Worm (Caenorhabditis elegans): ENCODE data around the gene C24H10.4.

The C24H10.4 gene

ce11 chrX:5087366-5087891, 28.4 kb upstream of the C24H10.4 start, which contains the start of gene pnk-4:
pnk-4 (plus strand) TSS chrX:5087841.
- no peak for TF ChIP-seq sox-2 (GFP tag; IDR thresholded peaks at IDR 0.05)
- no peak for TF ChIP-seq hlh-8 (tag; optimal IDR thresholded peaks at IDR 0.05)
- TF ChIP-seq unc-3 (GFP tag; conservative IDR thresholded peaks at IDR 0.05), result no peak
- TF ChIP-seq unc-3 (tag; optimal IDR thresholded peaks at IDR 0.05), result no peak
- TF ChIP-seq fkh-10 (GFP tag; optimal IDR thresholded peaks at IDR 0.05), result no peak
- TF ChIP-seq ceh-19 (GFP tag; optimal IDR thresholded peaks at IDR 0.05), result no peak
- TF ChIP-seq pha-2 (tag; optimal IDR thresholded peaks at IDR 0.05), result no peak
- TF ChIP-seq hlh-30 (tag; optimal IDR thresholded peaks at IDR 0.05; ENCODE audit: insufficient read depth), result no peak
- no peak for TF ChIP-seq unc-42 (tag; optimal IDR thresholded peaks at IDR 0.05)
- no peak for TF ChIP-seq ttx-3 (tag; optimal IDR thresholded peaks at IDR 0.05)
- no peak for TF ChIP-seq hlh-13 (GFP tag; optimal IDR thresholded peaks at IDR 0.05)
- TF ChIP-seq C38D4.7 (GFP tag; optimal IDR thresholded peaks at IDR 0.05), result no peak
- no peak for TF ChIP-seq sdc-2 (tag; optimal IDR thresholded peaks at IDR 0.05)
- TF ChIP-seq T23F11.4 (GFP tag; optimal IDR thresholded peaks at IDR 0.05), result no peak
- no peak for TF ChIP-seq ets-4 (tag; optimal IDR thresholded peaks at IDR 0.05)
- TF ChIP-seq ceh-14 (tag; optimal IDR thresholded peaks at IDR 0.05), result no peak

ce11 chrX:5086212-5086611, 27.1 kb upstream of the C24H10.4 start:
- no peak for TF ChIP-seq sox-2 (GFP tag; IDR thresholded peaks at IDR 0.05)

- TF ChIP-seq ceh-31 (tag; optimal IDR thresholded peaks at IDR 0.05) (peak; percentile 91), npax-4 (tag; optimal IDR thresholded peaks at IDR 0.05) (peak; percentile 88), ceh-2 (tag; optimal IDR thresholded peaks at IDR 0.05) (peak; percentile 89), ceh-14 (tag; optimal IDR thresholded peaks at IDR 0.05) (peak; percentile 97), sdc-2 (tag; optimal IDR thresholded peaks at IDR 0.05) (peak; percentile 91), dve-1 (tag; optimal IDR thresholded peaks at IDR 0.05) (peak; percentile 94), syd-9 (tag; optimal IDR thresholded peaks at IDR 0.05) (peak; percentile 93), pha-2 (tag; optimal IDR thresholded peaks at IDR 0.05) (peak; percentile 95), eyg-1 (tag; optimal IDR thresholded peaks at IDR 0.05) (peak; percentile 88), K09A11.1 (tag; optimal IDR thresholded peaks at IDR 0.05; ENCODE audit: insufficient read depth) (peak; percentile 89), unc-86 (tag; optimal IDR thresholded peaks at IDR 0.05) (peak; percentile 94), nfya-1 (tag; optimal IDR thresholded peaks at IDR 0.05) (peak; percentile 85), pha-4 (tag; optimal IDR thresholded peaks at IDR 0.05) (no peak), pax-1 (tag; optimal IDR thresholded peaks at IDR 0.05) (peak; percentile 5), gmeb-2 (tag; optimal IDR thresholded peaks at IDR 0.05) (peak; percentile 97), dmd-4 (tag; optimal IDR thresholded peaks at IDR 0.05; ENCODE audit: borderline replicate concordance) (peak; percentile 94), sox-2 (GFP tag; IDR thresholded peaks at IDR 0.05) (peak; percentile 93), hlh-30 (tag; optimal IDR thresholded peaks at IDR 0.05; ENCODE audit: insufficient read depth) (peak; percentile 68), K02D7.2 (tag; optimal IDR thresholded peaks at IDR 0.05) (peak; percentile 95), ref-2 (tag; optimal IDR thresholded peaks at IDR 0.05) (peak; percentile 94), unc-42 (tag; optimal IDR thresholded peaks at IDR 0.05) (peak; percentile 92), ceh-6 (GFP tag; optimal IDR thresholded peaks at IDR 0.05) (peak; percentile 92), fax-1 (tag; optimal IDR thresholded peaks at IDR 0.05) (peak; percentile 92), ceh-22 (tag; optimal IDR thresholded peaks at IDR 0.05) (no peak), unc-55 (GFP tag; optimal IDR thresholded peaks at IDR 0.05) (peak; percentile 23), pag-3 (tag; optimal IDR thresholded peaks at IDR 0.05; ENCODE audit: borderline replicate concordance) (peak; percentile 90), elt-4 (tag; optimal IDR thresholded peaks at IDR 0.05) (peak; percentile 74), sox-4 (tag; optimal IDR thresholded peaks at IDR 0.05) (peak; percentile 96), tbx-2 (tag; optimal IDR thresholded peaks at IDR 0.05) (peak; percentile 96), ceh-48 (tag; optimal IDR thresholded peaks at IDR 0.05) (peak; percentile 89), T23F11.4 (GFP tag; optimal IDR thresholded peaks at IDR 0.05) (peak; percentile 97), pqm-1 (tag; optimal IDR thresholded peaks at IDR 0.05) (peak; percentile 76), C08G9.2 (tag; optimal IDR thresholded peaks at IDR 0.05) (peak; percentile 88), ceh-30 (tag; optimal IDR thresholded peaks at IDR 0.05) (peak; percentile 94), ztf-16 (tag; optimal IDR thresholded peaks at IDR 0.05) (peak; percentile 89), unc-3 (GFP tag; conservative IDR thresholded peaks at IDR 0.05) (peak; percentile 94), unc-3 (tag; optimal IDR thresholded peaks at IDR 0.05) (peak; percentile 90), ceh-24 (tag; optimal IDR thresholded peaks at IDR 0.05) (peak; percentile 87), pros-1 (tag; optimal IDR thresholded peaks at IDR 0.05) (peak; percentile 70), rnt-1 (tag; optimal IDR thresholded peaks at IDR 0.05) (peak; percentile 93)
Measured at ce11 chrX:5085465-5085864, 26.4 kb upstream of the C24H10.4 start.

Data from whole organism, late embryonic.